Worm (Caenorhabditis elegans): ENCODE data around the gene ocr-3.

- TF ChIP-seq pqm-1 (tag; optimal IDR thresholded peaks at IDR 0.05) (no peak), mdl-1 (tag; optimal IDR thresholded peaks at IDR 0.05) (no peak), nhr-237 (tag; optimal IDR thresholded peaks at IDR 0.05) (no peak), snpc-4 (tag; optimal IDR thresholded peaks at IDR 0.05) (no peak), nhr-12 (tag; optimal IDR thresholded peaks at IDR 0.05) (no peak), elt-1 (tag; optimal IDR thresholded peaks at IDR 0.05) (no peak), ceh-16 (tag; optimal IDR thresholded peaks at IDR 0.05) (no peak), fos-1 (tag; optimal IDR thresholded peaks at IDR 0.05) (no peak), egl-27 (tag; optimal IDR thresholded peaks at IDR 0.05) (no peak), sea-2 (GFP tag; optimal IDR thresholded peaks at IDR 0.05) (no peak)
These were observed 41.2 kb upstream of the ocr-3 start for ce11 chrX:15127338-15127737.
